Fruit fly (Drosophila melanogaster): ENCODE results near the gene CG33688.

The CG33688 gene

dm6 chr3L:16203236-16203635 lies 4.2 kb downstream of the CG33688 start:
- TF ChIP-seq bab2 (GFP tag; optimal IDR thresholded peaks at IDR 0.05) = peak; percentile 74
- peak; percentile 87 for TF ChIP-seq rib (GFP tag; IDR thresholded peaks at IDR 0.05)
- TF ChIP-seq Fer2 (tag; optimal IDR thresholded peaks at IDR 0.05) = peak; percentile 53
- TF ChIP-seq CG33557 (GFP tag; optimal IDR thresholded peaks at IDR 0.05) = no peak
- TF ChIP-seq mirr (GFP tag; optimal IDR thresholded peaks at IDR 0.05) = peak; percentile 60
- TF ChIP-seq mld (GFP tag; IDR thresholded peaks at IDR 0.05; ENCODE audit: partially characterized antibody) = no peak
- peak; percentile 80 for TF ChIP-seq tap (tag; optimal IDR thresholded peaks at IDR 0.05)
- peak; percentile 73 for TF ChIP-seq Oli (tag; optimal IDR thresholded peaks at IDR 0.05)
- TF ChIP-seq Adf1 (GFP tag; IDR thresholded peaks at IDR 0.05) = no peak
- TF ChIP-seq Abd-B (GFP tag; optimal IDR thresholded peaks at IDR 0.05) = peak; percentile 81
- TF ChIP-seq Mes4 (GFP tag; optimal IDR thresholded peaks at IDR 0.05) = peak; percentile 9
- TF ChIP-seq ap (GFP tag; IDR thresholded peaks at IDR 0.05) = peak; percentile 64; the same call in 1 of the 2 replicates
- peak; percentile 9 for TF ChIP-seq NC2β (GFP tag; optimal IDR thresholded peaks at IDR 0.05)
- TF ChIP-seq ATbp (GFP tag; optimal IDR thresholded peaks at IDR 0.05) = peak; percentile 72
- TF ChIP-seq CG11723 (GFP tag; optimal IDR thresholded peaks at IDR 0.05) = no peak
- TF ChIP-seq CG42726 (GFP tag; IDR thresholded peaks at IDR 0.05; ENCODE audit: partially characterized antibody) = no peak
- TF ChIP-seq CG18476 (GFP tag; optimal IDR thresholded peaks at IDR 0.05) = peak; percentile 84
- TF ChIP-seq CG9437 (GFP tag; optimal IDR thresholded peaks at IDR 0.05) = peak; percentile 30
- TF ChIP-seq pnt (GFP tag; optimal IDR thresholded peaks at IDR 0.05) = peak; percentile 79
- no peak for TF ChIP-seq Ssrp (tag; optimal IDR thresholded peaks at IDR 0.05)
- TF ChIP-seq Ets97D (GFP tag; optimal IDR thresholded peaks at IDR 0.05) = peak; percentile 51
- peak; percentile 81 for TF ChIP-seq B-H1 (GFP tag; IDR thresholded peaks at IDR 0.05)
- peak; percentile 64 for TF ChIP-seq exex (tag; optimal IDR thresholded peaks at IDR 0.05)
- peak; percentile 41 for TF ChIP-seq Jarid2 (GFP tag; optimal IDR thresholded peaks at IDR 0.05)
- TF ChIP-seq CG14965 (GFP tag; optimal IDR thresholded peaks at IDR 0.05; ENCODE audit: borderline replicate concordance) = peak; percentile 12
- TF ChIP-seq crp (GFP tag; optimal IDR thresholded peaks at IDR 0.05) = peak in 1 of 2 experiments; percentile 8
- TF ChIP-seq TFAM (GFP tag; optimal IDR thresholded peaks at IDR 0.05) = no peak
- TF ChIP-seq CG13296 (GFP tag; optimal IDR thresholded peaks at IDR 0.05) = peak; percentile 74
- TF ChIP-seq kni (GFP tag; optimal IDR thresholded peaks at IDR 0.05) = no peak
- no peak for TF ChIP-seq zen (tag; optimal IDR thresholded peaks at IDR 0.05)
- TF ChIP-seq D19B (GFP tag; optimal IDR thresholded peaks at IDR 0.05) = peak; percentile 75
- TF ChIP-seq CG13424 (tag; optimal IDR thresholded peaks at IDR 0.05) = peak; percentile 81
- no peak for TF ChIP-seq gsb-n (tag; optimal IDR thresholded peaks at IDR 0.05)
- TF ChIP-seq CG6175 (GFP tag; IDR thresholded peaks at IDR 0.05) = peak; percentile 77; the same call in 2 of the 3 replicates
- TF ChIP-seq unpg (GFP tag; optimal IDR thresholded peaks at IDR 0.05) = peak; percentile 81
- TF ChIP-seq dimm (GFP tag; IDR thresholded peaks at IDR 0.05) = peak; percentile 61; the same call in 1 of the 2 replicates
- TF ChIP-seq CG10267 (tag; optimal IDR thresholded peaks at IDR 0.05) = peak; percentile 43
- TF ChIP-seq fu2 (GFP tag; optimal IDR thresholded peaks at IDR 0.05) = peak; percentile 70
- TF ChIP-seq H2.0 (GFP tag; IDR thresholded peaks at IDR 0.05) = peak; percentile 84
- TF ChIP-seq CG6689 (GFP tag; IDR thresholded peaks at IDR 0.05) = peak; percentile 81
- TF ChIP-seq sqz (GFP tag; optimal IDR thresholded peaks at IDR 0.05) = no peak
- peak; percentile 61 for TF ChIP-seq ab (GFP tag; optimal IDR thresholded peaks at IDR 0.05)
- no peak for TF ChIP-seq CG14710 (tag; optimal IDR thresholded peaks at IDR 0.05)
- no peak for TF ChIP-seq pita (GFP tag; optimal IDR thresholded peaks at IDR 0.05)
- peak in 1 of 2 experiments; percentile 35 for TF ChIP-seq eve (GFP tag; optimal IDR thresholded peaks at IDR 0.05)
- peak; percentile 33 for TF ChIP-seq CG17802 (tag; optimal IDR thresholded peaks at IDR 0.05)
- TF ChIP-seq CG3281 (GFP tag; optimal IDR thresholded peaks at IDR 0.05) = peak; percentile 85
- no peak for TF ChIP-seq trh (GFP tag; optimal IDR thresholded peaks at IDR 0.05)
- TF ChIP-seq CG11456 (GFP tag; IDR thresholded peaks at IDR 0.05) = no peak; the same call in 2 of the 3 replicates
- TF ChIP-seq Ptx1 (GFP tag; IDR thresholded peaks at IDR 0.05) = peak; percentile 84

Measured in whole organism, embryonic.